1 fruit fly cellular context compared by ENCODE assay signal in the genomic region with DNA sequence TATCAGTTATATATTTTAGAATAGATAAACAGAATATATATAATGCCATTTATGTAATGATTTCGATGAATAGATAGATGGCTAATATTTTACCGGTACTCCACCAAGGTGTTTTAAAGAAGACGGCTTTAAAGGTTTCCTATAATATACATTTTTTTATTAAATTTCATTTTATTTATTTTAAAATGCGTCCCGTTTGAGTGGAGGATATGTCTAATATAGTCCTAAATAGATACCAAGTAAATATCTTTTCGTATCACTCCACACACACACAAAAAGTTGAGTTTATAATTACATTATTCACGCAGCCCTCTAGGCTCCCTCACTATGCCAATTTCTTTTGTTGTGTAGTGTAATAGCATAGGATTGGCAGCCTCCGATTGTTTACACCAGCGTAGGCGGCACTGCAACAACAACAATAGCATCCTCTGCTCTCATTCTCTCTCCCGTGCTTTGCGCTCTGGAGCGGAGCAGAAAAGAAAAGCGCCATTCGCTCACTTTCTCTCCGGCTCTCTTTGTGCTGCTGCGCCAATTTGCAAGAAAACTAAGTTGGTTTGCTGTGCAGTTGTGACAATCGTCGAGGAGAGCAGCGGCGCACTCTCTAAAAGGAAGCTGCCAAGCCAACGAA.
A peak's percentile ranks its signal among the peaks of the same experiment; 100 is the strongest.
TF ChIP-seq lines count a peak whose summit lies in the region.

Gene CG12768 (plus strand): TSS at position 578 of the 628 bp plus-strand sequence.

TF ChIP-seq in whole organism, embryonic, 481 proteins besides CTCF, POLR2A, EP300 and RAD21 (continued from another document):
- TF ChIP-seq Ada2b (GFP tag; IDR thresholded peaks at IDR 0.05; lab: Robert Waterston, UW) (no peak), Fer1 (GFP tag; optimal IDR thresholded peaks at IDR 0.05; lab: Kevin White, UChicago) (no peak), tin (GFP tag; optimal IDR thresholded peaks at IDR 0.05; lab: Kevin White, UChicago) (no peak), crol (GFP tag; IDR thresholded peaks at IDR 0.05; lab: Robert Waterston, UW) (no peak), Trl (optimal IDR thresholded peaks at IDR 0.05; lab: Kevin White, UChicago) (peak; percentile 69 to 81), Trl (GFP tag; optimal IDR thresholded peaks at IDR 0.05; lab: Kevin White, UChicago) (no peak), nmo (GFP tag; optimal IDR thresholded peaks at IDR 0.05; lab: Kevin White, UChicago) (peak; percentile 33), Dbx (GFP tag; IDR thresholded peaks at IDR 0.05; lab: Robert Waterston, UW) (no peak), Dp (GFP tag; optimal IDR thresholded peaks at IDR 0.05; lab: Kevin White, UChicago) (no peak), sna (GFP tag; IDR thresholded peaks at IDR 0.05; lab: Robert Waterston, UW; ENCODE audit: partially characterized antibody) (no peak), fd96Cb (tag; optimal IDR thresholded peaks at IDR 0.05; lab: Kevin White, UChicago) (peak; percentile 13), CG12071 (GFP tag; optimal IDR thresholded peaks at IDR 0.05; lab: Kevin White, UChicago) (no peak), CG12744 (GFP tag; optimal IDR thresholded peaks at IDR 0.05; lab: Kevin White, UChicago) (no peak), run (tag; optimal IDR thresholded peaks at IDR 0.05; lab: Kevin White, UChicago) (no peak), Max (GFP tag; optimal IDR thresholded peaks at IDR 0.05; lab: Kevin White, UChicago) (no peak), ttk (GFP tag; IDR thresholded peaks at IDR 0.05; lab: Robert Waterston, UW) (no peak), her (GFP tag; optimal IDR thresholded peaks at IDR 0.05; lab: Kevin White, UChicago) (no peak), Spps (tag; optimal IDR thresholded peaks at IDR 0.05; lab: Kevin White, UChicago) (no peak), unc-4 (GFP tag; IDR thresholded peaks at IDR 0.05; lab: Robert Waterston, UW; ENCODE audit: partially characterized antibody) (no peak), bigmax (GFP tag; optimal IDR thresholded peaks at IDR 0.05; lab: Kevin White, UChicago) (no peak), CG10366 (GFP tag; IDR thresholded peaks at IDR 0.05; lab: Robert Waterston, UW) (no peak), Vsx1 (GFP tag; optimal IDR thresholded peaks at IDR 0.05; lab: Kevin White, UChicago) (no peak), CG10274 (GFP tag; optimal IDR thresholded peaks at IDR 0.05; lab: Kevin White, UChicago) (no peak)
